Worm (Caenorhabditis elegans) whole organism, midembryonic: Measurements from ENCODE around the gene F13A2.5.

Experiments used
- T22C8.4 ChIP-seq: fragments of 200-800 bp; sonication (Bioruptor generic); IDR thresholded peaks from 2 replicates; pipeline ENCODE4 v1.3.6; 2022; ENCODE audit warnings: missing genetic modification characterization, missing compliant biosample characterization
- cog-1 ChIP-seq: sonication (generic microtip); optimal IDR thresholded peaks from 2 replicates; lab custom pipeline; 2016; ENCODE audit warnings: missing genetic modification characterization, missing compliant biosample characterization
- flt-1 ChIP-seq: fragments of 200-800 bp; sonication (Bioruptor generic); IDR thresholded peaks from 2 replicates; pipeline ENCODE4 v1.3.6; 2022; ENCODE audit warnings: missing genetic modification characterization, missing compliant biosample characterization
- klf-2 ChIP-seq: fragments of 200-800 bp; sonication (Bioruptor generic); conservative IDR thresholded peaks from 2 replicates; pipeline ENCODE4 v1.3.6; 2022; ENCODE audit warnings: missing genetic modification reagents, missing genetic modification characterization, missing compliant biosample characterization
- med-1 ChIP-seq: sonication (generic microtip); optimal IDR thresholded peaks from 2 replicates; lab custom pipeline; 2017; ENCODE audit warnings: missing genetic modification characterization, mild to moderate bottlenecking, missing compliant biosample characterization, antibody characterized with exemption, missing genetic modification reagents; ENCODE audit not compliant: insufficient read depth
- ref-1 ChIP-seq: fragments of 200-800 bp; sonication (Bioruptor generic); conservative IDR thresholded peaks from 2 replicates; pipeline ENCODE4 v1.3.6; 2022; ENCODE audit warnings: missing genetic modification reagents, missing genetic modification characterization, missing compliant biosample characterization
- tab-1 ChIP-seq: fragments of 200-800 bp; sonication (Bioruptor generic); IDR thresholded peaks from 2 replicates; pipeline ENCODE4 v1.3.6; 2022; ENCODE audit warnings: missing genetic modification characterization, missing compliant biosample characterization
- ztf-23 ChIP-seq: fragments of 200-800 bp; sonication (Bioruptor generic); IDR thresholded peaks from 2 replicates; pipeline ENCODE4 v1.3.6; 2022; ENCODE audit warnings: missing genetic modification reagents, missing genetic modification characterization, missing compliant biosample characterization
- ztf-29 ChIP-seq: fragments of 200-800 bp; sonication (Bioruptor generic); IDR thresholded peaks from 2 replicates; pipeline ENCODE4 v1.3.6; 2022; ENCODE audit warnings: missing genetic modification reagents, missing genetic modification characterization, missing compliant biosample characterization

Gene F13A2.5

ce11 chrV:4410643-4411042 is 8.9 kb upstream of the F13A2.5 start, which contains the start of gene Y47D7A.3:
Gene Y47D7A.3, plus strand, starts transcription at chrV:4410943.
- TF ChIP-seq med-1 (no peak), ztf-29 (GFP tag; lab: Robert Waterston, UW) (no peak), flt-1 (GFP tag; lab: Robert Waterston, UW) (no peak), ref-1 (GFP tag; lab: Robert Waterston, UW) (no peak), T22C8.4 (GFP tag; lab: Robert Waterston, UW) (no peak), ztf-23 (no peak), klf-2 (GFP tag; lab: Robert Waterston, UW) (no peak), cog-1 (no peak), tab-1 (GFP tag; lab: Robert Waterston, UW) (no peak)

- TF ChIP-seq cog-1 (no peak), med-1 (no peak), ref-1 (GFP tag; lab: Robert Waterston, UW) (no peak), flt-1 (GFP tag; lab: Robert Waterston, UW) (no peak), ztf-29 (GFP tag; lab: Robert Waterston, UW) (no peak)
These were observed 5.8 kb upstream of the F13A2.5 start, which contains the start of gene nhr-118 for ce11 chrV:4407519-4407918. Gene nhr-118, plus strand, starts transcription at chrV:4407819.

ce11 chrV:4400118-4400517 is 1.6 kb downstream of the F13A2.5 start, which contains the start of gene F13A2.4:
Gene F13A2.4, minus strand, starts transcription at chrV:4400218.
- TF ChIP-seq ref-1 (GFP tag; lab: Robert Waterston, UW) (no peak), T22C8.4 (GFP tag; lab: Robert Waterston, UW) (no peak), med-1 (no peak), cog-1 (no peak), ztf-23 (no peak), klf-2 (GFP tag; lab: Robert Waterston, UW) (no peak), ztf-29 (GFP tag; lab: Robert Waterston, UW) (no peak), tab-1 (GFP tag; lab: Robert Waterston, UW) (no peak)

ce11 chrV:4398884-4399283 is 2.9 kb downstream of the F13A2.5 start:
- TF ChIP-seq tab-1 (GFP tag; lab: Robert Waterston, UW): no peak
- no peak for TF ChIP-seq klf-2 (GFP tag; lab: Robert Waterston, UW)
- TF ChIP-seq cog-1: no peak
- no peak for TF ChIP-seq ref-1 (GFP tag; lab: Robert Waterston, UW)
- no peak for TF ChIP-seq flt-1 (GFP tag; lab: Robert Waterston, UW)
- no peak for TF ChIP-seq ztf-29 (GFP tag; lab: Robert Waterston, UW)
- TF ChIP-seq ztf-23: no peak
- no peak for TF ChIP-seq med-1
- TF ChIP-seq T22C8.4 (GFP tag; lab: Robert Waterston, UW): no peak

ce11 chrV:4398127-4398526 is 3.6 kb downstream of the F13A2.5 start:
- no peak for TF ChIP-seq T22C8.4 (GFP tag; lab: Robert Waterston, UW)
- TF ChIP-seq ref-1 (GFP tag; lab: Robert Waterston, UW): no peak
- TF ChIP-seq klf-2 (GFP tag; lab: Robert Waterston, UW): no peak
- TF ChIP-seq med-1: no peak
- TF ChIP-seq tab-1 (GFP tag; lab: Robert Waterston, UW): no peak
- no peak for TF ChIP-seq flt-1 (GFP tag; lab: Robert Waterston, UW)
- no peak for TF ChIP-seq cog-1
- no peak for TF ChIP-seq ztf-29 (GFP tag; lab: Robert Waterston, UW)
- TF ChIP-seq ztf-23: no peak

- TF ChIP-seq T22C8.4 (GFP tag; lab: Robert Waterston, UW) (no peak), flt-1 (GFP tag; lab: Robert Waterston, UW) (no peak), med-1 (no peak), ref-1 (GFP tag; lab: Robert Waterston, UW) (no peak), ztf-23 (no peak), ztf-29 (GFP tag; lab: Robert Waterston, UW) (no peak), klf-2 (GFP tag; lab: Robert Waterston, UW) (no peak), cog-1 (no peak), tab-1 (GFP tag; lab: Robert Waterston, UW) (no peak)
These were observed 5.5 kb downstream of the F13A2.5 start, which contains the start of gene F13A2.3 for ce11 chrV:4396257-4396656. Gene F13A2.3, minus strand, starts transcription at chrV:4396357.

ce11 chrV:4387916-4388315 is 13.8 kb downstream of the F13A2.5 start:
- no peak for TF ChIP-seq ref-1 (GFP tag; lab: Robert Waterston, UW)
- TF ChIP-seq T22C8.4 (GFP tag; lab: Robert Waterston, UW): no peak
- no peak for TF ChIP-seq klf-2 (GFP tag; lab: Robert Waterston, UW)
- no peak for TF ChIP-seq flt-1 (GFP tag; lab: Robert Waterston, UW)
- no peak for TF ChIP-seq tab-1 (GFP tag; lab: Robert Waterston, UW)
- TF ChIP-seq ztf-23: no peak
- no peak for TF ChIP-seq med-1
- TF ChIP-seq ztf-29 (GFP tag; lab: Robert Waterston, UW): no peak
- no peak for TF ChIP-seq cog-1

ce11 chrV:4387402-4387801 is 14.4 kb downstream of the F13A2.5 start, which contains the start of gene F13A2.9:
Gene F13A2.9, minus strand, starts transcription at chrV:4387502.
- TF ChIP-seq tab-1 (GFP tag; lab: Robert Waterston, UW): no peak
- no peak for TF ChIP-seq ztf-29 (GFP tag; lab: Robert Waterston, UW)
- TF ChIP-seq T22C8.4 (GFP tag; lab: Robert Waterston, UW): no peak
- no peak for TF ChIP-seq klf-2 (GFP tag; lab: Robert Waterston, UW)
- no peak for TF ChIP-seq med-1
- no peak for TF ChIP-seq flt-1 (GFP tag; lab: Robert Waterston, UW)
- TF ChIP-seq ztf-23: no peak
- TF ChIP-seq ref-1 (GFP tag; lab: Robert Waterston, UW): no peak
- no peak for TF ChIP-seq cog-1

ce11 chrV:4386173-4386572 is 15.6 kb downstream of the F13A2.5 start, which contains the start of gene F13A2.10:
Gene F13A2.10, minus strand, starts transcription at chrV:4386273.
- no peak for TF ChIP-seq cog-1
- TF ChIP-seq klf-2 (GFP tag; lab: Robert Waterston, UW): no peak
- no peak for TF ChIP-seq flt-1 (GFP tag; lab: Robert Waterston, UW)
- no peak for TF ChIP-seq ztf-29 (GFP tag; lab: Robert Waterston, UW)
- TF ChIP-seq med-1: no peak
- TF ChIP-seq tab-1 (GFP tag; lab: Robert Waterston, UW): no peak
- no peak for TF ChIP-seq ztf-23
- TF ChIP-seq ref-1 (GFP tag; lab: Robert Waterston, UW): no peak
- no peak for TF ChIP-seq T22C8.4 (GFP tag; lab: Robert Waterston, UW)

- no peak for TF ChIP-seq T22C8.4 (GFP tag; lab: Robert Waterston, UW)
- no peak for TF ChIP-seq ref-1 (GFP tag; lab: Robert Waterston, UW)
- TF ChIP-seq ztf-29 (GFP tag; lab: Robert Waterston, UW): no peak
- TF ChIP-seq flt-1 (GFP tag; lab: Robert Waterston, UW): no peak
- TF ChIP-seq cog-1: no peak
- TF ChIP-seq klf-2 (GFP tag; lab: Robert Waterston, UW): no peak
These were observed 17.3 kb downstream of the F13A2.5 start, which contains the start of gene F13A2.2 for ce11 chrV:4384482-4384881. Gene F13A2.2, minus strand, starts transcription at chrV:4384582.
